Worm (Caenorhabditis elegans): ENCODE measurements around the gene twk-42.

DNA sequence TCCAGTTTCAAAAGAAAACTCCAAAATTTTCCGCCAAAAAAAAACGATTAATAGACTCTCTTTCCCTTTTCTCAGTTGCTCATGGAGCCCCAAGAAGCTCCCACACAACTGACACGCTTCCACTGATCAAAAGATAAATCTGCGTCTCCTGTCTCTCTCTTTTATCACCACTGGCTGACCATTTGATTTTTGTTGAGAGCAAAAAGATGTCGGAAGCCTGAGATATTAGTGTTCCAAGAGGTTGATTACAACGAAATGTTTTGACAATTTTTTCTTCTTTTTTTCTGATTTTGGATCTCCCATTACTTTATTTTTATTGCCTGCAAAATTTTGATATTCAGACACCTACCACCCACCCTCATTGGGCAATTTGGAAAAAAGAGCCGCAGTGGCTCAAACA lies at the start of gene twk-42:
- no peak for TF ChIP-seq egl-43 (GFP tag; IDR thresholded peaks at IDR 0.05)
- TF ChIP-seq ZK337.2 (GFP tag; IDR thresholded peaks at IDR 0.05), result no peak
- TF ChIP-seq snpc-4 (tag; optimal IDR thresholded peaks at IDR 0.05), result no peak
- no peak for TF ChIP-seq attf-4 (tag; optimal IDR thresholded peaks at IDR 0.05)
- TF ChIP-seq hlh-30 (tag; optimal IDR thresholded peaks at IDR 0.05; ENCODE audit: insufficient read depth), result no peak
- TF ChIP-seq nhr-41 (GFP tag; IDR thresholded peaks at IDR 0.05), result no peak
- no peak for TF ChIP-seq jun-1 (tag; optimal IDR thresholded peaks at IDR 0.05)
- no peak for TF ChIP-seq dmd-9 (GFP tag; IDR thresholded peaks at IDR 0.05)
- TF ChIP-seq lin-15B (tag; optimal IDR thresholded peaks at IDR 0.05), result no peak
- no peak for TF ChIP-seq fos-1 (tag; optimal IDR thresholded peaks at IDR 0.05)
- no peak for TF ChIP-seq mdt-29 (GFP tag; IDR thresholded peaks at IDR 0.05)
- TF ChIP-seq mep-1 (tag; optimal IDR thresholded peaks at IDR 0.05), result no peak
- TF ChIP-seq unc-62 (GFP tag; optimal IDR thresholded peaks at IDR 0.05 in 1 of 2), result no peak
- no peak for TF ChIP-seq unc-62 (tag; optimal IDR thresholded peaks at IDR 0.05)
- no peak for TF ChIP-seq zfp-2 (tag; optimal IDR thresholded peaks at IDR 0.05)

Measured in whole organism, L4 larva.